Worm (Caenorhabditis elegans) whole organism, late embryonic: Measurements from ENCODE around the gene idpp-16.

Source experiments
- C08G9.2 ChIP-seq: sonication (generic microtip); optimal IDR thresholded peaks from 2 replicates; lab custom pipeline; 2016; ENCODE audit warnings: mild to moderate bottlenecking, missing genetic modification characterization, moderate library complexity, missing compliant biosample characterization
- C38D4.7 ChIP-seq: fragments of 200-800 bp; sonication (Bioruptor generic); optimal IDR thresholded peaks from 2 replicates; lab custom pipeline; 2018; ENCODE audit warnings: mild to moderate bottlenecking, missing genetic modification characterization, moderate library complexity, missing compliant biosample characterization
- F13H6.1 ChIP-seq: sonication (generic microtip); optimal IDR thresholded peaks from 2 replicates; lab custom pipeline; 2016; ENCODE audit warnings: missing genetic modification characterization, missing compliant biosample characterization
- K02D7.2 ChIP-seq: sonication (generic microtip); optimal IDR thresholded peaks from 2 replicates; lab custom pipeline; 2017; ENCODE audit warnings: mild to moderate bottlenecking, missing genetic modification characterization, missing compliant biosample characterization
- ceh-19 ChIP-seq: fragments of 200-800 bp; sonication (Bioruptor generic); optimal IDR thresholded peaks from 2 replicates; lab custom pipeline; 2018; ENCODE audit warnings: mild to moderate bottlenecking, missing genetic modification characterization, missing compliant biosample characterization
- ceh-24 ChIP-seq: sonication (generic microtip); optimal IDR thresholded peaks from 2 replicates; lab custom pipeline; 2016; ENCODE audit warnings: mild to moderate bottlenecking, missing genetic modification characterization, missing compliant biosample characterization
- ceh-30 ChIP-seq: fragments of 150-350 bp; optimal IDR thresholded peaks from 2 replicates; lab custom pipeline; 2014; ENCODE audit warnings: missing biosample characterization, missing genetic modification characterization
- ceh-31 ChIP-seq: sonication (generic microtip); optimal IDR thresholded peaks from 2 replicates; lab custom pipeline; 2016; ENCODE audit warnings: missing genetic modification characterization, missing compliant biosample characterization
- ceh-6 ChIP-seq: fragments of 200-800 bp; sonication (Bioruptor generic); optimal IDR thresholded peaks from 2 replicates; lab custom pipeline; 2018; ENCODE audit warnings: mild to moderate bottlenecking, missing genetic modification characterization, missing compliant biosample characterization
- ceh-9 ChIP-seq: sonication (generic microtip); optimal IDR thresholded peaks from 2 replicates; lab custom pipeline; 2016; ENCODE audit warnings: mild to moderate bottlenecking, missing genetic modification characterization, inconsistent platforms, missing compliant biosample characterization
- dmd-4 ChIP-seq: sonication (generic microtip); optimal IDR thresholded peaks from 2 replicates; lab custom pipeline; 2016; ENCODE audit warnings: borderline replicate concordance, missing genetic modification characterization, missing compliant biosample characterization
- dve-1 ChIP-seq: sonication (generic microtip); optimal IDR thresholded peaks from 2 replicates; lab custom pipeline; 2017; ENCODE audit warnings: antibody characterized with exemption, mild to moderate bottlenecking, missing genetic modification characterization, missing compliant biosample characterization
- elt-2 ChIP-seq: sonication (generic microtip); optimal IDR thresholded peaks from 2 replicates; lab custom pipeline; 2016; ENCODE audit warnings: missing genetic modification reagents, missing genetic modification characterization, missing compliant biosample characterization
- elt-4 ChIP-seq: sonication (generic microtip); optimal IDR thresholded peaks from 2 replicates; lab custom pipeline; 2016; ENCODE audit warnings: missing genetic modification characterization, missing compliant biosample characterization
- eyg-1 ChIP-seq: sonication (generic microtip); optimal IDR thresholded peaks from 2 replicates; lab custom pipeline; 2016; ENCODE audit warnings: missing genotype, missing genetic modification characterization, missing compliant biosample characterization
- fkh-10 ChIP-seq: fragments of 150-350 bp; optimal IDR thresholded peaks from 2 replicates; lab custom pipeline; 2014; ENCODE audit warnings: missing biosample characterization, missing genetic modification reagents, missing genetic modification characterization
- fkh-6 ChIP-seq: sonication (generic microtip); optimal IDR thresholded peaks from 2 replicates; lab custom pipeline; 2016; ENCODE audit warnings: missing genetic modification characterization, missing compliant biosample characterization
- gmeb-2 ChIP-seq: sonication (generic microtip); optimal IDR thresholded peaks from 2 replicates; lab custom pipeline; 2016; ENCODE audit warnings: missing genetic modification characterization, inconsistent platforms, missing compliant biosample characterization
- hlh-30 ChIP-seq: sonication (generic microtip); optimal IDR thresholded peaks from 2 replicates; lab custom pipeline; 2017; ENCODE audit warnings: antibody characterized with exemption, missing genetic modification characterization, missing compliant biosample characterization; ENCODE audit not compliant: insufficient read depth
- hlh-6 ChIP-seq: sonication (generic microtip); optimal IDR thresholded peaks from 2 replicates; lab custom pipeline; 2016; ENCODE audit warnings: missing genotype, missing genetic modification characterization, missing compliant biosample characterization
- hlh-8 ChIP-seq: sonication (generic microtip); optimal IDR thresholded peaks from 2 replicates; lab custom pipeline; 2016; ENCODE audit warnings: missing genotype, missing genetic modification characterization, missing compliant biosample characterization
- lim-6 ChIP-seq: sonication (generic microtip); optimal IDR thresholded peaks from 2 replicates; lab custom pipeline; 2016; ENCODE audit warnings: missing genetic modification characterization, missing compliant biosample characterization
- lin-11 ChIP-seq: fragments of 200-800 bp; sonication (Bioruptor generic); optimal IDR thresholded peaks from 2 replicates; lab custom pipeline; 2018; ENCODE audit warnings: mild to moderate bottlenecking, missing genetic modification characterization, missing compliant biosample characterization
- madf-2 ChIP-seq: sonication (generic microtip); optimal IDR thresholded peaks from 2 replicates; lab custom pipeline; 2017; ENCODE audit warnings: missing genetic modification characterization, missing compliant biosample characterization
- mec-3 ChIP-seq: sonication (generic microtip); optimal IDR thresholded peaks from 2 replicates; lab custom pipeline; 2016; ENCODE audit warnings: borderline replicate concordance, missing genetic modification characterization, missing compliant biosample characterization
- nhr-11 ChIP-seq: fragments of 150-350 bp; optimal IDR thresholded peaks from 2 replicates; lab custom pipeline; 2014; ENCODE audit warnings: missing biosample characterization, missing genetic modification characterization
- odd-2 ChIP-seq: sonication (generic microtip); optimal IDR thresholded peaks from 2 replicates; lab custom pipeline; 2017; ENCODE audit warnings: antibody characterized with exemption, mild to moderate bottlenecking, missing genetic modification characterization, missing compliant biosample characterization
- pag-3 ChIP-seq: sonication (generic microtip); optimal IDR thresholded peaks from 2 replicates; lab custom pipeline; 2016; ENCODE audit warnings: missing compliant biosample characterization, missing genetic modification characterization, borderline replicate concordance
- pat-9 ChIP-seq: fragments of 200-800 bp; sonication (Bioruptor generic); optimal IDR thresholded peaks from 2 replicates; lab custom pipeline; 2018; ENCODE audit warnings: mild to moderate bottlenecking, missing genetic modification characterization, moderate library complexity, missing compliant biosample characterization
- pax-1 ChIP-seq: fragments of 150-350 bp; optimal IDR thresholded peaks from 2 replicates; lab custom pipeline; 2014; ENCODE audit warnings: missing biosample characterization, missing genetic modification characterization
- pha-4 ChIP-seq: fragments of 150-350 bp; optimal IDR thresholded peaks from 2 replicates; lab custom pipeline; 2018; ENCODE audit warnings: missing biosample characterization, missing genetic modification reagents, missing genetic modification characterization
- pqm-1 ChIP-seq: sonication (generic microtip); optimal IDR thresholded peaks from 2 replicates; lab custom pipeline; 2016; ENCODE audit warnings: missing genetic modification characterization, missing compliant biosample characterization
- ref-2 ChIP-seq: sonication (generic microtip); optimal IDR thresholded peaks from 2 replicates; lab custom pipeline; 2016; ENCODE audit warnings: missing genetic modification characterization, missing compliant biosample characterization
- rnt-1 ChIP-seq: sonication (generic microtip); optimal IDR thresholded peaks from 2 replicates; lab custom pipeline; 2016; ENCODE audit warnings: missing genetic modification characterization, missing compliant biosample characterization
- sdc-2 ChIP-seq: sonication (generic microtip); optimal IDR thresholded peaks from 2 replicates; lab custom pipeline; 2016; ENCODE audit warnings: missing genotype, missing genetic modification characterization, missing compliant biosample characterization
- sox-4 ChIP-seq: sonication (generic microtip); optimal IDR thresholded peaks from 2 replicates; lab custom pipeline; 2017; ENCODE audit warnings: mild to moderate bottlenecking, missing genetic modification characterization, inconsistent platforms, missing compliant biosample characterization
- syd-9 ChIP-seq: sonication (generic microtip); optimal IDR thresholded peaks from 2 replicates; lab custom pipeline; 2016; ENCODE audit warnings: mild to moderate bottlenecking, missing genetic modification characterization, moderate library complexity, missing compliant biosample characterization
- tbx-2 ChIP-seq: sonication (generic microtip); optimal IDR thresholded peaks from 2 replicates; lab custom pipeline; 2016; ENCODE audit warnings: missing genetic modification characterization, missing compliant biosample characterization
- tbx-7 ChIP-seq: sonication (generic microtip); optimal IDR thresholded peaks from 2 replicates; lab custom pipeline; 2016; ENCODE audit warnings: missing genotype, missing genetic modification characterization, missing compliant biosample characterization
- ttx-3 ChIP-seq: sonication (generic microtip); optimal IDR thresholded peaks from 2 replicates; lab custom pipeline; 2016; ENCODE audit warnings: missing genetic modification reagents, missing genetic modification characterization, missing compliant biosample characterization
- unc-3 ChIP-seq, 2 experiments: fragments of 200-800 bp in 1 of 2; sonication (Bioruptor generic) in 1 of 2; sonication (generic microtip) in 1 of 2; conservative IDR thresholded peaks in 1 of 2; optimal IDR thresholded peaks in 1 of 2; 2 replicates each; pipeline versions ENCODE4 v1.3.6 to Lab custom; 2016 to 2022; ENCODE audit warnings: missing compliant biosample characterization in 2 of 2, missing genetic modification characterization in 2 of 2, missing genetic modification reagents in 1 of 2
- unc-42 ChIP-seq: sonication (generic microtip); optimal IDR thresholded peaks from 2 replicates; lab custom pipeline; 2016; ENCODE audit warnings: missing genotype, missing genetic modification characterization, missing compliant biosample characterization
- zip-5 ChIP-seq: sonication (generic microtip); optimal IDR thresholded peaks from 2 replicates; lab custom pipeline; 2016; ENCODE audit warnings: missing genetic modification characterization, missing compliant biosample characterization

Gene idpp-16

ce11 chrV:11648435-11648834 lies 42.1 kb upstream of the idpp-16 start:
- no peak for TF ChIP-seq ttx-3 (tag; lab: Kevin White, UChicago)
- no peak for TF ChIP-seq ceh-6 (GFP tag; lab: Kevin White, UChicago)
- no peak for TF ChIP-seq ceh-19 (GFP tag; lab: Kevin White, UChicago)
- TF ChIP-seq pha-4: no peak
- no peak for TF ChIP-seq elt-2 (tag; lab: Kevin White, UChicago)
- TF ChIP-seq unc-42 (tag; lab: Kevin White, UChicago): no peak
- TF ChIP-seq eyg-1 (tag; lab: Kevin White, UChicago): no peak
- no peak for TF ChIP-seq zip-5 (tag; lab: Kevin White, UChicago)
- TF ChIP-seq pqm-1: no peak
- no peak for TF ChIP-seq gmeb-2 (tag; lab: Kevin White, UChicago)

ce11 chrV:11647821-11648220 lies 41.5 kb upstream of the idpp-16 start:
- TF ChIP-seq pqm-1: no peak
- peak; percentile 46 for TF ChIP-seq elt-2 (tag; lab: Kevin White, UChicago)
- no peak for TF ChIP-seq rnt-1 (tag; lab: Kevin White, UChicago)
- TF ChIP-seq lin-11 (tag; lab: Kevin White, UChicago): no peak

- TF ChIP-seq fkh-6: no peak
- no peak for TF ChIP-seq tbx-7 (tag; lab: Kevin White, UChicago)
- TF ChIP-seq lin-11 (tag; lab: Kevin White, UChicago): no peak
- no peak for TF ChIP-seq odd-2 (tag; lab: Kevin White, UChicago)
- TF ChIP-seq dve-1 (tag; lab: Kevin White, UChicago): no peak
- no peak for TF ChIP-seq lim-6 (tag; lab: Kevin White, UChicago)
- no peak for TF ChIP-seq ref-2 (tag; lab: Kevin White, UChicago)
- TF ChIP-seq fkh-10 (GFP tag; lab: Kevin White, UChicago): no peak
- no peak for TF ChIP-seq zip-5 (tag; lab: Kevin White, UChicago)
- no peak for TF ChIP-seq madf-2 (tag; lab: Kevin White, UChicago)
- TF ChIP-seq ceh-30 (tag; lab: Kevin White, UChicago): no peak
- no peak for TF ChIP-seq syd-9 (tag; lab: Kevin White, UChicago)
- no peak for TF ChIP-seq elt-4 (tag; lab: Kevin White, UChicago)
Observed at ce11 chrV:11645244-11645643, 38.9 kb upstream of the idpp-16 start, which contains the start of gene skp-1. Gene skp-1, plus strand, starts transcription at chrV:11645481.

ce11 chrV:11644166-11644565 lies 37.8 kb upstream of the idpp-16 start, which contains the start of gene bir-1:
Gene bir-1, plus strand, starts transcription at chrV:11644477.
- TF ChIP-seq tbx-2: peak; percentile 91
- TF ChIP-seq fkh-6: peak; percentile 55
- peak; percentile 70 for TF ChIP-seq hlh-8 (tag; lab: Kevin White, UChicago)
- TF ChIP-seq pag-3 (tag; lab: Kevin White, UChicago): no peak
- TF ChIP-seq C38D4.7 (GFP tag; lab: Kevin White, UChicago): no peak
- no peak for TF ChIP-seq eyg-1 (tag; lab: Kevin White, UChicago)
- no peak for TF ChIP-seq unc-3 (GFP tag; conservative IDR thresholded peaks at IDR 0.05; lab: Robert Waterston, UW)
- no peak for TF ChIP-seq unc-3 (tag; optimal IDR thresholded peaks at IDR 0.05; lab: Kevin White, UChicago)
- no peak for TF ChIP-seq mec-3 (tag; lab: Kevin White, UChicago)
- no peak for TF ChIP-seq F13H6.1
- TF ChIP-seq zip-5 (tag; lab: Kevin White, UChicago): peak; percentile 48
- TF ChIP-seq K02D7.2 (tag; lab: Kevin White, UChicago): no peak
- no peak for TF ChIP-seq pha-4
- TF ChIP-seq elt-4 (tag; lab: Kevin White, UChicago): no peak
- no peak for TF ChIP-seq pax-1
- TF ChIP-seq dmd-4 (tag; lab: Kevin White, UChicago): no peak
- TF ChIP-seq syd-9 (tag; lab: Kevin White, UChicago): no peak
- TF ChIP-seq odd-2 (tag; lab: Kevin White, UChicago): no peak
- no peak for TF ChIP-seq ceh-9 (tag; lab: Kevin White, UChicago)
- peak; percentile 39 for TF ChIP-seq ref-2 (tag; lab: Kevin White, UChicago)
- TF ChIP-seq sdc-2 (tag; lab: Kevin White, UChicago): no peak
- no peak for TF ChIP-seq ceh-30 (tag; lab: Kevin White, UChicago)
- TF ChIP-seq sox-4 (tag; lab: Kevin White, UChicago): no peak
- TF ChIP-seq ceh-19 (GFP tag; lab: Kevin White, UChicago): no peak
- peak; percentile 59 for TF ChIP-seq rnt-1 (tag; lab: Kevin White, UChicago)
- no peak for TF ChIP-seq dve-1 (tag; lab: Kevin White, UChicago)
- no peak for TF ChIP-seq nhr-11 (tag; lab: Kevin White, UChicago)
- no peak for TF ChIP-seq pat-9
- no peak for TF ChIP-seq hlh-6 (tag; lab: Kevin White, UChicago)
- peak; percentile 50 for TF ChIP-seq hlh-30
- TF ChIP-seq ceh-6 (GFP tag; lab: Kevin White, UChicago): no peak
- peak; percentile 44 for TF ChIP-seq elt-2 (tag; lab: Kevin White, UChicago)
- TF ChIP-seq ceh-24: no peak
- TF ChIP-seq C08G9.2 (tag; lab: Kevin White, UChicago): peak; percentile 89
- peak; percentile 94 for TF ChIP-seq ceh-31 (tag; lab: Kevin White, UChicago)
